Comparison of ENCODE assay signal across 1 fruit fly cellular context in genomic region chr3R:13452851-13453255, dm6.
TF ChIP-seq lines count a peak whose summit lies in the region.

No protein-coding gene starts in this region.

TF ChIP-seq in whole organism, embryonic, 481 proteins besides CTCF, POLR2A, EP300 and RAD21 (continued from another document and continues in another):
- TF ChIP-seq ttk (GFP tag; IDR thresholded peaks at IDR 0.05; lab: Robert Waterston, UW) = 0 out of 2 replicates have a peak, but pooled peaks have one; percentile 48
- TF ChIP-seq Xrp1 (GFP tag; IDR thresholded peaks at IDR 0.05; lab: Robert Waterston, UW) = peak; percentile 75
- TF ChIP-seq Chrac-16 (GFP tag; optimal IDR thresholded peaks at IDR 0.05; lab: Kevin White, UChicago) = peak; percentile 70
- peak; percentile 75 for TF ChIP-seq CG6765 (GFP tag; optimal IDR thresholded peaks at IDR 0.05; lab: Kevin White, UChicago)
- peak; percentile 51; the same call in 1 of the 2 replicates for TF ChIP-seq gt (GFP tag; IDR thresholded peaks at IDR 0.05; lab: Robert Waterston, UW)
- TF ChIP-seq sc (optimal IDR thresholded peaks at IDR 0.05; lab: Kevin White, UChicago) = no peak
- peak; percentile 64 for TF ChIP-seq sc (GFP tag; optimal IDR thresholded peaks at IDR 0.05; lab: Kevin White, UChicago)
- peak; percentile 85 for TF ChIP-seq CG12104 (GFP tag; optimal IDR thresholded peaks at IDR 0.05; lab: Kevin White, UChicago)
- peak; percentile 68 for TF ChIP-seq mam (GFP tag; optimal IDR thresholded peaks at IDR 0.05; lab: Kevin White, UChicago)
- TF ChIP-seq CG9215 (GFP tag; IDR thresholded peaks at IDR 0.05; lab: Robert Waterston, UW) = peak; percentile 75
- peak; percentile 60 for TF ChIP-seq sqz (GFP tag; optimal IDR thresholded peaks at IDR 0.05; lab: Kevin White, UChicago)
- no peak for TF ChIP-seq fru (optimal IDR thresholded peaks at IDR 0.05; lab: Kevin White, UChicago)
- peak; percentile 62 for TF ChIP-seq Hmx (GFP tag; optimal IDR thresholded peaks at IDR 0.05; lab: Kevin White, UChicago)
- TF ChIP-seq CG17568 (GFP tag; optimal IDR thresholded peaks at IDR 0.05; lab: Kevin White, UChicago) = peak; percentile 69
- TF ChIP-seq Mad (GFP tag; optimal IDR thresholded peaks at IDR 0.05; lab: Kevin White, UChicago) = peak; percentile 34
- TF ChIP-seq CG6854 (GFP tag; optimal IDR thresholded peaks at IDR 0.05; lab: Kevin White, UChicago) = peak; percentile 74
- TF ChIP-seq Elba2 (GFP tag; optimal IDR thresholded peaks at IDR 0.05; lab: Kevin White, UChicago) = no peak
- peak; percentile 21 for TF ChIP-seq CG12299 (tag; optimal IDR thresholded peaks at IDR 0.05; lab: Kevin White, UChicago)
- TF ChIP-seq Scr (GFP tag; IDR thresholded peaks at IDR 0.05; lab: Robert Waterston, UW; ENCODE audit: partially characterized antibody) = no peak
- no peak for TF ChIP-seq grn (GFP tag; optimal IDR thresholded peaks at IDR 0.05; lab: Kevin White, UChicago)
- peak; percentile 39 for TF ChIP-seq CG18764 (GFP tag; optimal IDR thresholded peaks at IDR 0.05; lab: Kevin White, UChicago)
- TF ChIP-seq B-H2 (GFP tag; optimal IDR thresholded peaks at IDR 0.05; lab: Kevin White, UChicago) = no peak
- TF ChIP-seq Taf1 (GFP tag; IDR thresholded peaks at IDR 0.05; lab: Robert Waterston, UW) = no peak
- peak; percentile 71 for TF ChIP-seq slp2 (GFP tag; optimal IDR thresholded peaks at IDR 0.05; lab: Kevin White, UChicago)
- TF ChIP-seq Dbx (GFP tag; IDR thresholded peaks at IDR 0.05; lab: Robert Waterston, UW) = peak; percentile 68
- TF ChIP-seq CG33213 (GFP tag; optimal IDR thresholded peaks at IDR 0.05; lab: Kevin White, UChicago) = peak; percentile 10
- peak; percentile 34 for TF ChIP-seq CG8290 (GFP tag; optimal IDR thresholded peaks at IDR 0.05; lab: Kevin White, UChicago)
- no peak for TF ChIP-seq CG8290 (tag; optimal IDR thresholded peaks at IDR 0.05; lab: Kevin White, UChicago)
- peak; percentile 21 for TF ChIP-seq psq (GFP tag; optimal IDR thresholded peaks at IDR 0.05; lab: Kevin White, UChicago)
- peak; percentile 77 for TF ChIP-seq Blimp-1 (GFP tag; optimal IDR thresholded peaks at IDR 0.05; lab: Kevin White, UChicago)
- TF ChIP-seq CG3995 (GFP tag; optimal IDR thresholded peaks at IDR 0.05; lab: Kevin White, UChicago) = peak; percentile 34
- TF ChIP-seq pita (GFP tag; optimal IDR thresholded peaks at IDR 0.05; lab: Kevin White, UChicago) = no peak
- no peak for TF ChIP-seq cas (GFP tag; IDR thresholded peaks at IDR 0.05; lab: Robert Waterston, UW)
- no peak for TF ChIP-seq hth (optimal IDR thresholded peaks at IDR 0.05; lab: Kevin White, UChicago)
- peak; percentile 73 for TF ChIP-seq Hr3 (GFP tag; optimal IDR thresholded peaks at IDR 0.05; lab: Kevin White, UChicago)
- peak; percentile 72 for TF ChIP-seq fd3F (GFP tag; optimal IDR thresholded peaks at IDR 0.05; lab: Kevin White, UChicago)
- peak; percentile 44; the same call in 1 of the 2 replicates for TF ChIP-seq Rx (GFP tag; IDR thresholded peaks at IDR 0.05; lab: Robert Waterston, UW)
- no peak for TF ChIP-seq ash1 (GFP tag; optimal IDR thresholded peaks at IDR 0.05; lab: Kevin White, UChicago)
- TF ChIP-seq CG16815 (GFP tag; optimal IDR thresholded peaks at IDR 0.05; lab: Kevin White, UChicago) = peak; percentile 69
- TF ChIP-seq prd (optimal IDR thresholded peaks at IDR 0.05; lab: Kevin White, UChicago) = no peak
- peak; percentile 70 for TF ChIP-seq prd (GFP tag; IDR thresholded peaks at IDR 0.05; lab: Robert Waterston, UW)
- TF ChIP-seq bab2 (GFP tag; optimal IDR thresholded peaks at IDR 0.05; lab: Kevin White, UChicago) = peak; percentile 54
- TF ChIP-seq CG7745 (tag; optimal IDR thresholded peaks at IDR 0.05; lab: Kevin White, UChicago) = no peak
- TF ChIP-seq Mrtf (GFP tag; IDR thresholded peaks at IDR 0.05; lab: Robert Waterston, UW) = no peak; the same call in 1 of the 3 replicates
- peak; percentile 47; the same call in 1 of the 2 replicates for TF ChIP-seq CG4730 (GFP tag; IDR thresholded peaks at IDR 0.05; lab: Robert Waterston, UW)
- peak; percentile 85 for TF ChIP-seq CG12391 (tag; optimal IDR thresholded peaks at IDR 0.05; lab: Kevin White, UChicago)
- no peak for TF ChIP-seq CG6272 (GFP tag; IDR thresholded peaks at IDR 0.05; lab: Robert Waterston, UW)
- peak; percentile 69 for TF ChIP-seq nau (GFP tag; optimal IDR thresholded peaks at IDR 0.05; lab: Kevin White, UChicago)
- TF ChIP-seq gfzf (GFP tag; optimal IDR thresholded peaks at IDR 0.05; lab: Kevin White, UChicago) = no peak
- TF ChIP-seq CG5953 (GFP tag; IDR thresholded peaks at IDR 0.05; lab: Robert Waterston, UW) = no peak
- TF ChIP-seq CG8359 (GFP tag; optimal IDR thresholded peaks at IDR 0.05; lab: Kevin White, UChicago; ENCODE audit: borderline replicate concordance) = peak; percentile 57
- TF ChIP-seq CG4282 (GFP tag; optimal IDR thresholded peaks at IDR 0.05; lab: Kevin White, UChicago) = no peak
- TF ChIP-seq croc (GFP tag; conservative IDR thresholded peaks at IDR 0.05; lab: Robert Waterston, UW) = peak; percentile 58; the same call in 2 of the 3 replicates
- TF ChIP-seq so (GFP tag; IDR thresholded peaks at IDR 0.05; lab: Robert Waterston, UW) = peak; percentile 44; the same call in 1 of the 3 replicates
- peak; percentile 31 for TF ChIP-seq zf30C (GFP tag; optimal IDR thresholded peaks at IDR 0.05; lab: Kevin White, UChicago)
- peak; percentile 78 for TF ChIP-seq lmd (GFP tag; IDR thresholded peaks at IDR 0.05; lab: Robert Waterston, UW)
- peak; percentile 23 for TF ChIP-seq Atf-2 (GFP tag; optimal IDR thresholded peaks at IDR 0.05; lab: Kevin White, UChicago)
- TF ChIP-seq dati (GFP tag; IDR thresholded peaks at IDR 0.05; lab: Robert Waterston, UW) = no peak
- TF ChIP-seq Dfd (GFP tag; optimal IDR thresholded peaks at IDR 0.05; lab: Kevin White, UChicago) = no peak
- TF ChIP-seq CoRest (tag; optimal IDR thresholded peaks at IDR 0.05; lab: Kevin White, UChicago) = peak; percentile 92
- TF ChIP-seq E2f2 (GFP tag; IDR thresholded peaks at IDR 0.05; lab: Robert Waterston, UW) = peak; percentile 37; the same call in 1 of the 2 replicates
- peak; percentile 59 for TF ChIP-seq HLH54F (GFP tag; optimal IDR thresholded peaks at IDR 0.05; lab: Kevin White, UChicago)
- no peak for TF ChIP-seq dan (GFP tag; IDR thresholded peaks at IDR 0.05; lab: Robert Waterston, UW)
- peak; percentile 58 for TF ChIP-seq slou (GFP tag; optimal IDR thresholded peaks at IDR 0.05; lab: Kevin White, UChicago)
- TF ChIP-seq CG31388 (GFP tag; optimal IDR thresholded peaks at IDR 0.05; lab: Kevin White, UChicago) = peak; percentile 20
- peak; percentile 84 for TF ChIP-seq CG8924 (tag; optimal IDR thresholded peaks at IDR 0.05; lab: Kevin White, UChicago)
- TF ChIP-seq sim (GFP tag; IDR thresholded peaks at IDR 0.05; lab: Robert Waterston, UW) = 0 out of 2 replicates have a peak, but pooled peaks have one; percentile 13
- TF ChIP-seq rib (GFP tag; IDR thresholded peaks at IDR 0.05; lab: Robert Waterston, UW) = no peak
- TF ChIP-seq lola (GFP tag; optimal IDR thresholded peaks at IDR 0.05; lab: Kevin White, UChicago) = peak in 1 of 3 experiments; percentile 86
- TF ChIP-seq CG30403 (GFP tag; optimal IDR thresholded peaks at IDR 0.05; lab: Kevin White, UChicago) = peak; percentile 91
- TF ChIP-seq fu2 (GFP tag; optimal IDR thresholded peaks at IDR 0.05; lab: Kevin White, UChicago) = peak; percentile 43
- peak; percentile 35 for TF ChIP-seq CG1603 (tag; optimal IDR thresholded peaks at IDR 0.05; lab: Kevin White, UChicago)
- peak in 1 of 2 experiments; percentile 56 for TF ChIP-seq Hr78 (GFP tag; optimal IDR thresholded peaks at IDR 0.05; lab: Kevin White, UChicago)
- peak; percentile 94 for TF ChIP-seq sens (GFP tag; lab: Kevin White, UChicago)
- TF ChIP-seq NFAT (GFP tag; IDR thresholded peaks at IDR 0.05; lab: Robert Waterston, UW) = no peak
- peak; percentile 66 for TF ChIP-seq E2f1 (GFP tag; IDR thresholded peaks at IDR 0.05; lab: Robert Waterston, UW)
- TF ChIP-seq CG8478 (optimal IDR thresholded peaks at IDR 0.05; lab: Kevin White, UChicago) = no peak
- peak; percentile 50 for TF ChIP-seq CG10462 (GFP tag; optimal IDR thresholded peaks at IDR 0.05; lab: Kevin White, UChicago)
- TF ChIP-seq danr (GFP tag; IDR thresholded peaks at IDR 0.05; lab: Robert Waterston, UW) = peak; percentile 30; the same call in 1 of the 2 replicates
- TF ChIP-seq HmgD (GFP tag; optimal IDR thresholded peaks at IDR 0.05; lab: Kevin White, UChicago) = no peak
- peak; percentile 84 for TF ChIP-seq CG10209 (GFP tag; optimal IDR thresholded peaks at IDR 0.05; lab: Kevin White, UChicago)
- peak; percentile 23; the same call in 1 of the 2 replicates for TF ChIP-seq stc (GFP tag; IDR thresholded peaks at IDR 0.05; lab: Robert Waterston, UW)
- TF ChIP-seq CG16779 (GFP tag; IDR thresholded peaks at IDR 0.05; lab: Robert Waterston, UW) = no peak
- no peak for TF ChIP-seq BEAF-32 (GFP tag; optimal IDR thresholded peaks at IDR 0.05; lab: Kevin White, UChicago)
- TF ChIP-seq Nf-YC (tag; optimal IDR thresholded peaks at IDR 0.05; lab: Kevin White, UChicago) = peak; percentile 59
- TF ChIP-seq Dad (GFP tag; optimal IDR thresholded peaks at IDR 0.05; lab: Kevin White, UChicago) = no peak
- peak; percentile 73 to 77 for TF ChIP-seq dpn (GFP tag; optimal IDR thresholded peaks at IDR 0.05; lab: Kevin White, UChicago)
- peak in 1 of 2 experiments; percentile 1 for TF ChIP-seq tll (GFP tag; optimal IDR thresholded peaks at IDR 0.05; lab: Kevin White, UChicago)
- peak; percentile 86 for TF ChIP-seq Ets65A (GFP tag; lab: Kevin White, UChicago)
- TF ChIP-seq Doc2 (GFP tag; IDR thresholded peaks at IDR 0.05; lab: Robert Waterston, UW) = no peak
- no peak for TF ChIP-seq MESR4 (GFP tag; optimal IDR thresholded peaks at IDR 0.05; lab: Kevin White, UChicago)
- peak; percentile 17 for TF ChIP-seq NC2α (GFP tag; optimal IDR thresholded peaks at IDR 0.05; lab: Kevin White, UChicago)
- TF ChIP-seq MTF-1 (GFP tag; optimal IDR thresholded peaks at IDR 0.05; lab: Kevin White, UChicago; ENCODE audit: borderline replicate concordance) = peak; percentile 12
- TF ChIP-seq Antp (GFP tag; optimal IDR thresholded peaks at IDR 0.05; lab: Kevin White, UChicago) = peak; percentile 30
- peak; percentile 57 for TF ChIP-seq cwo (GFP tag; optimal IDR thresholded peaks at IDR 0.05; lab: Kevin White, UChicago)
- peak; percentile 32 for TF ChIP-seq CG1647 (GFP tag; optimal IDR thresholded peaks at IDR 0.05; lab: Kevin White, UChicago)
- peak; percentile 68 for TF ChIP-seq trem (tag; optimal IDR thresholded peaks at IDR 0.05; lab: Kevin White, UChicago)
- no peak for TF ChIP-seq aop (GFP tag; IDR thresholded peaks at IDR 0.05; lab: Robert Waterston, UW)
- peak; percentile 60 for TF ChIP-seq HLH3B (GFP tag; IDR thresholded peaks at IDR 0.05; lab: Robert Waterston, UW)
- TF ChIP-seq CG2120 (GFP tag; optimal IDR thresholded peaks at IDR 0.05; lab: Kevin White, UChicago) = peak; percentile 82
- no peak for TF ChIP-seq chinmo (GFP tag; IDR thresholded peaks at IDR 0.05; lab: Robert Waterston, UW; ENCODE audit: partially characterized antibody)
- TF ChIP-seq corto (GFP tag; optimal IDR thresholded peaks at IDR 0.05; lab: Kevin White, UChicago) = no peak
- TF ChIP-seq lbe (GFP tag; optimal IDR thresholded peaks at IDR 0.05; lab: Kevin White, UChicago) = no peak
- TF ChIP-seq z (GFP tag; IDR thresholded peaks at IDR 0.05; lab: Robert Waterston, UW) = no peak
- TF ChIP-seq CG6254 (GFP tag; optimal IDR thresholded peaks at IDR 0.05; lab: Kevin White, UChicago) = peak; percentile 42
- TF ChIP-seq Myb (GFP tag; optimal IDR thresholded peaks at IDR 0.05; lab: Kevin White, UChicago) = peak; percentile 24
- peak; percentile 74 for TF ChIP-seq Max (GFP tag; optimal IDR thresholded peaks at IDR 0.05; lab: Kevin White, UChicago)
- TF ChIP-seq crp (GFP tag; optimal IDR thresholded peaks at IDR 0.05; lab: Kevin White, UChicago) = peak in 1 of 2 experiments; percentile 39
- peak; percentile 11 for TF ChIP-seq Ets97D (GFP tag; optimal IDR thresholded peaks at IDR 0.05; lab: Kevin White, UChicago)
- no peak for TF ChIP-seq da (GFP tag; optimal IDR thresholded peaks at IDR 0.05; lab: Kevin White, UChicago)
- no peak for TF ChIP-seq ro (GFP tag; IDR thresholded peaks at IDR 0.05; lab: Robert Waterston, UW)
- peak; percentile 83 for TF ChIP-seq PHDP (tag; optimal IDR thresholded peaks at IDR 0.05; lab: Kevin White, UChicago)
- peak; percentile 14 for TF ChIP-seq CG17802 (tag; optimal IDR thresholded peaks at IDR 0.05; lab: Kevin White, UChicago)
- peak; percentile 73 for TF ChIP-seq pho (GFP tag; optimal IDR thresholded peaks at IDR 0.05; lab: Kevin White, UChicago)
- no peak for TF ChIP-seq CG15479 (GFP tag; optimal IDR thresholded peaks at IDR 0.05; lab: Kevin White, UChicago)
- TF ChIP-seq NC2β (GFP tag; optimal IDR thresholded peaks at IDR 0.05; lab: Kevin White, UChicago) = peak; percentile 38
- no peak for TF ChIP-seq CG17912 (GFP tag; optimal IDR thresholded peaks at IDR 0.05; lab: Kevin White, UChicago)
- peak; percentile 43 for TF ChIP-seq CHES-1-like (GFP tag; optimal IDR thresholded peaks at IDR 0.05; lab: Kevin White, UChicago)
- no peak for TF ChIP-seq repo (GFP tag; optimal IDR thresholded peaks at IDR 0.05; lab: Kevin White, UChicago)
- TF ChIP-seq gcm2 (GFP tag; optimal IDR thresholded peaks at IDR 0.05; lab: Kevin White, UChicago) = peak; percentile 22
- peak; percentile 54 for TF ChIP-seq CG5245 (GFP tag; optimal IDR thresholded peaks at IDR 0.05; lab: Kevin White, UChicago)
- TF ChIP-seq ham (GFP tag; IDR thresholded peaks at IDR 0.05; lab: Robert Waterston, UW) = 0 out of 2 replicates have a peak, but pooled peaks have one; percentile 48
- peak; percentile 36; the same call in 1 of the 2 replicates for TF ChIP-seq CG17328 (GFP tag; IDR thresholded peaks at IDR 0.05; lab: Robert Waterston, UW)
- TF ChIP-seq p53 (GFP tag; optimal IDR thresholded peaks at IDR 0.05; lab: Kevin White, UChicago) = no peak
- peak; percentile 37 for TF ChIP-seq shn (GFP tag; optimal IDR thresholded peaks at IDR 0.05; lab: Kevin White, UChicago)
- no peak for TF ChIP-seq Fer2 (tag; optimal IDR thresholded peaks at IDR 0.05; lab: Kevin White, UChicago)
- TF ChIP-seq Ptx1 (GFP tag; IDR thresholded peaks at IDR 0.05; lab: Robert Waterston, UW) = peak; percentile 77
- TF ChIP-seq Sox102F (GFP tag; optimal IDR thresholded peaks at IDR 0.05; lab: Kevin White, UChicago) = peak; percentile 85
- no peak for TF ChIP-seq ara (GFP tag; IDR thresholded peaks at IDR 0.05; lab: Robert Waterston, UW)
- peak; percentile 73 for TF ChIP-seq odd (GFP tag; optimal IDR thresholded peaks at IDR 0.05; lab: Kevin White, UChicago)
- TF ChIP-seq ERR (GFP tag; optimal IDR thresholded peaks at IDR 0.05; lab: Kevin White, UChicago) = no peak
- TF ChIP-seq Med (GFP tag; lab: Kevin White, UChicago) = peak; percentile 92
- peak; percentile 52 for TF ChIP-seq CG32772 (GFP tag; IDR thresholded peaks at IDR 0.05; lab: Robert Waterston, UW)
